Worm (Caenorhabditis elegans) whole organism, late embryonic: Measurements from ENCODE around the gene C14A6.8.

Experiments used
- C08G9.2 ChIP-seq: sonication (generic microtip); optimal IDR thresholded peaks from 2 replicates; lab custom pipeline; 2016; ENCODE audit warnings: mild to moderate bottlenecking, missing genetic modification characterization, moderate library complexity, missing compliant biosample characterization
- C38D4.7 ChIP-seq: fragments of 200-800 bp; sonication (Bioruptor generic); optimal IDR thresholded peaks from 2 replicates; lab custom pipeline; 2018; ENCODE audit warnings: mild to moderate bottlenecking, missing genetic modification characterization, moderate library complexity, missing compliant biosample characterization
- F13H6.1 ChIP-seq: sonication (generic microtip); optimal IDR thresholded peaks from 2 replicates; lab custom pipeline; 2016; ENCODE audit warnings: missing genetic modification characterization, missing compliant biosample characterization
- Y22D7AL.16 ChIP-seq: sonication (generic microtip); optimal IDR thresholded peaks from 2 replicates; lab custom pipeline; 2016; ENCODE audit warnings: missing genetic modification characterization, missing compliant biosample characterization
- ceh-14 ChIP-seq: sonication (generic microtip); optimal IDR thresholded peaks from 2 replicates; lab custom pipeline; 2016; ENCODE audit warnings: missing genotype, missing genetic modification characterization, missing compliant biosample characterization
- ceh-18 ChIP-seq: sonication (generic microtip); optimal IDR thresholded peaks from 2 replicates; lab custom pipeline; 2016; ENCODE audit warnings: missing genetic modification characterization, missing compliant biosample characterization
- ceh-19 ChIP-seq: fragments of 200-800 bp; sonication (Bioruptor generic); optimal IDR thresholded peaks from 2 replicates; lab custom pipeline; 2018; ENCODE audit warnings: mild to moderate bottlenecking, missing genetic modification characterization, missing compliant biosample characterization
- ceh-2 ChIP-seq: sonication (generic microtip); optimal IDR thresholded peaks from 2 replicates; lab custom pipeline; 2016; ENCODE audit warnings: missing genotype, missing genetic modification characterization, missing compliant biosample characterization
- ceh-22 ChIP-seq: sonication (generic microtip); optimal IDR thresholded peaks from 2 replicates; lab custom pipeline; 2017; ENCODE audit warnings: missing biosample characterization, missing genetic modification characterization
- ceh-24 ChIP-seq: sonication (generic microtip); optimal IDR thresholded peaks from 2 replicates; lab custom pipeline; 2016; ENCODE audit warnings: mild to moderate bottlenecking, missing genetic modification characterization, missing compliant biosample characterization
- ceh-30 ChIP-seq: fragments of 150-350 bp; optimal IDR thresholded peaks from 2 replicates; lab custom pipeline; 2014; ENCODE audit warnings: missing biosample characterization, missing genetic modification characterization
- ceh-34 ChIP-seq: sonication (generic microtip); optimal IDR thresholded peaks from 2 replicates; lab custom pipeline; 2016; ENCODE audit warnings: mild to moderate bottlenecking, missing genetic modification characterization, missing compliant biosample characterization
- ceh-45 ChIP-seq: fragments of 200-800 bp; sonication (Bioruptor generic); IDR thresholded peaks from 2 replicates; pipeline ENCODE4 v1.3.6; 2022; ENCODE audit warnings: missing genetic modification reagents, missing genetic modification characterization, missing compliant biosample characterization
- ceh-6 ChIP-seq: fragments of 200-800 bp; sonication (Bioruptor generic); optimal IDR thresholded peaks from 2 replicates; lab custom pipeline; 2018; ENCODE audit warnings: mild to moderate bottlenecking, missing genetic modification characterization, missing compliant biosample characterization
- ceh-9 ChIP-seq: sonication (generic microtip); optimal IDR thresholded peaks from 2 replicates; lab custom pipeline; 2016; ENCODE audit warnings: mild to moderate bottlenecking, missing genetic modification characterization, inconsistent platforms, missing compliant biosample characterization
- che-1 ChIP-seq: sonication (generic microtip); optimal IDR thresholded peaks from 2 replicates; lab custom pipeline; 2016; ENCODE audit warnings: mild to moderate bottlenecking, missing genetic modification characterization, missing compliant biosample characterization
- dve-1 ChIP-seq: sonication (generic microtip); optimal IDR thresholded peaks from 2 replicates; lab custom pipeline; 2017; ENCODE audit warnings: antibody characterized with exemption, mild to moderate bottlenecking, missing genetic modification characterization, missing compliant biosample characterization
- elt-4 ChIP-seq: sonication (generic microtip); optimal IDR thresholded peaks from 2 replicates; lab custom pipeline; 2016; ENCODE audit warnings: missing genetic modification characterization, missing compliant biosample characterization
- ets-4 ChIP-seq: sonication (generic microtip); optimal IDR thresholded peaks from 2 replicates; lab custom pipeline; 2016; ENCODE audit warnings: missing genetic modification characterization, missing compliant biosample characterization
- fkh-10 ChIP-seq: fragments of 150-350 bp; optimal IDR thresholded peaks from 2 replicates; lab custom pipeline; 2014; ENCODE audit warnings: missing biosample characterization, missing genetic modification reagents, missing genetic modification characterization
- fkh-6 ChIP-seq: sonication (generic microtip); optimal IDR thresholded peaks from 2 replicates; lab custom pipeline; 2016; ENCODE audit warnings: missing genetic modification characterization, missing compliant biosample characterization
- gmeb-2 ChIP-seq: sonication (generic microtip); optimal IDR thresholded peaks from 2 replicates; lab custom pipeline; 2016; ENCODE audit warnings: missing genetic modification characterization, inconsistent platforms, missing compliant biosample characterization
- hlh-8 ChIP-seq: sonication (generic microtip); optimal IDR thresholded peaks from 2 replicates; lab custom pipeline; 2016; ENCODE audit warnings: missing genotype, missing genetic modification characterization, missing compliant biosample characterization
- madf-2 ChIP-seq: sonication (generic microtip); optimal IDR thresholded peaks from 2 replicates; lab custom pipeline; 2017; ENCODE audit warnings: missing genetic modification characterization, missing compliant biosample characterization
- nhr-232 ChIP-seq: sonication (generic microtip); optimal IDR thresholded peaks from 2 replicates; lab custom pipeline; 2016; ENCODE audit warnings: missing genetic modification characterization, missing compliant biosample characterization
- npax-4 ChIP-seq: sonication (generic microtip); optimal IDR thresholded peaks from 2 replicates; lab custom pipeline; 2016; ENCODE audit warnings: missing genetic modification characterization, missing compliant biosample characterization
- odd-2 ChIP-seq: sonication (generic microtip); optimal IDR thresholded peaks from 2 replicates; lab custom pipeline; 2017; ENCODE audit warnings: antibody characterized with exemption, mild to moderate bottlenecking, missing genetic modification characterization, missing compliant biosample characterization
- pag-3 ChIP-seq: sonication (generic microtip); optimal IDR thresholded peaks from 2 replicates; lab custom pipeline; 2016; ENCODE audit warnings: missing compliant biosample characterization, missing genetic modification characterization, borderline replicate concordance
- pha-4 ChIP-seq: fragments of 150-350 bp; optimal IDR thresholded peaks from 2 replicates; lab custom pipeline; 2018; ENCODE audit warnings: missing biosample characterization, missing genetic modification reagents, missing genetic modification characterization
- pqm-1 ChIP-seq: sonication (generic microtip); optimal IDR thresholded peaks from 2 replicates; lab custom pipeline; 2016; ENCODE audit warnings: missing genetic modification characterization, missing compliant biosample characterization
- pros-1 ChIP-seq: fragments of 150-350 bp; optimal IDR thresholded peaks from 2 replicates; lab custom pipeline; 2014; ENCODE audit warnings: missing biosample characterization, missing genetic modification reagents, missing genetic modification characterization
- sdc-2 ChIP-seq: sonication (generic microtip); optimal IDR thresholded peaks from 2 replicates; lab custom pipeline; 2016; ENCODE audit warnings: missing genotype, missing genetic modification characterization, missing compliant biosample characterization
- sox-4 ChIP-seq: sonication (generic microtip); optimal IDR thresholded peaks from 2 replicates; lab custom pipeline; 2017; ENCODE audit warnings: mild to moderate bottlenecking, missing genetic modification characterization, inconsistent platforms, missing compliant biosample characterization
- syd-9 ChIP-seq: sonication (generic microtip); optimal IDR thresholded peaks from 2 replicates; lab custom pipeline; 2016; ENCODE audit warnings: mild to moderate bottlenecking, missing genetic modification characterization, moderate library complexity, missing compliant biosample characterization
- tbx-7 ChIP-seq: sonication (generic microtip); optimal IDR thresholded peaks from 2 replicates; lab custom pipeline; 2016; ENCODE audit warnings: missing genotype, missing genetic modification characterization, missing compliant biosample characterization
- ttx-3 ChIP-seq: sonication (generic microtip); optimal IDR thresholded peaks from 2 replicates; lab custom pipeline; 2016; ENCODE audit warnings: missing genetic modification reagents, missing genetic modification characterization, missing compliant biosample characterization
- unc-3 ChIP-seq, 2 experiments: fragments of 200-800 bp in 1 of 2; sonication (Bioruptor generic) in 1 of 2; sonication (generic microtip) in 1 of 2; conservative IDR thresholded peaks in 1 of 2; optimal IDR thresholded peaks in 1 of 2; 2 replicates each; pipeline versions ENCODE4 v1.3.6 to Lab custom; 2016 to 2022; ENCODE audit warnings: missing compliant biosample characterization in 2 of 2, missing genetic modification characterization in 2 of 2, missing genetic modification reagents in 1 of 2
- unc-42 ChIP-seq: sonication (generic microtip); optimal IDR thresholded peaks from 2 replicates; lab custom pipeline; 2016; ENCODE audit warnings: missing genotype, missing genetic modification characterization, missing compliant biosample characterization
- unc-55 ChIP-seq: sonication (generic microtip); optimal IDR thresholded peaks from 2 replicates; lab custom pipeline; 2017; ENCODE audit warnings: missing biosample characterization, missing genetic modification reagents, missing genetic modification characterization
- ztf-16 ChIP-seq: sonication (generic microtip); optimal IDR thresholded peaks from 2 replicates; lab custom pipeline; 2017; ENCODE audit warnings: missing genetic modification characterization, missing compliant biosample characterization

C14A6.8 gene

DNA sequence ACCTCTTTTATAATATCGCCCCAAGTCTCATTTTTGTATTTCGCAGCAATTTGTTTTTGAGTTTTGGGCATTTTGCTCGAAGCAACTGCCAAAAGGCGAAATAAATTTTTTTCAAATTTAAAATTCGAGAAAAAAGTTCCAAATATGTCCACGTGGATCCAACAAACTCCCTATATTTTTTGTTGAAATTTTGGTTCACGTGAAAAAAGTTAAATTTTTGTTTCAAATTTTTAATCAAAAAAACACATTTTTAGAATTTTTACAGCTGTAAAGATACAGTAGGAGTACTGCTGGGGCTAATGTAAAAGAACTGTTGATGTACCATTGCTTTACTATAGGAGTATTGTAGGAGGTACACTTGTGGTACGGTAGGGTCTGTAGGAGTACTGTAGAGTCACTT, 4.3 kb downstream of the C14A6.8 start, which contains the start of gene C14A6.6:
Gene C14A6.6, minus strand, starts transcription at position 101 of the 400 bp plus-strand sequence.
- TF ChIP-seq pag-3 (tag; lab: Kevin White, UChicago) (no peak), elt-4 (tag; lab: Kevin White, UChicago) (no peak), unc-55 (GFP tag; lab: Kevin White, UChicago) (no peak), gmeb-2 (tag; lab: Kevin White, UChicago) (no peak), ceh-9 (tag; lab: Kevin White, UChicago) (no peak), ceh-22 (tag; lab: Kevin White, UChicago) (no peak), ttx-3 (tag; lab: Kevin White, UChicago) (no peak), nhr-232 (tag; lab: Kevin White, UChicago) (no peak), ceh-19 (GFP tag; lab: Kevin White, UChicago) (no peak), ceh-30 (no peak), sox-4 (no peak), fkh-6 (tag; lab: Kevin White, UChicago) (no peak), C08G9.2 (tag; lab: Kevin White, UChicago) (no peak), ceh-2 (tag; lab: Kevin White, UChicago) (no peak), odd-2 (tag; lab: Kevin White, UChicago) (no peak), ceh-34 (tag; lab: Kevin White, UChicago) (no peak), npax-4 (tag; lab: Kevin White, UChicago) (no peak), ceh-14 (tag; lab: Kevin White, UChicago) (no peak)

DNA sequence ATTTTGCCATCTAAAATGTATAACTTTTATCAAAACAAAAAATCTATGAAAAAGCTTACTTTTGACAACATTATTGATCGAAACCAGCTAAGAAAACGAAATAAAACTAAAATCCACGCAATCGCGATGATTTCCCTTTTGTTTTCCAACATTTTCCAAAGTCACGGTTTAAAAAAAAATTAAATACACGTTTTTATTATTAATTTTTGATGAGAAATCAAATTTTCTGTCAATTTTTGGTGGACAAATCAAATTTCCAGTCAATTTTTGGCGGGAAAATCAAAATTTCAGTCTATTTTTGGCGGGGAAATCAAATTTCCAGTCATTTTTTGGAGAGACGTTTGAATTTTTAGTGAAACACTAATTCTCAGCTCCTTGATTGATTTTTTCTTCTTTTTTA, 6.7 kb downstream of the C14A6.8 start, which contains the start of gene C14A6.5:
Gene C14A6.5, minus strand, starts transcription at position 101 of the 400 bp plus-strand sequence.
- TF ChIP-seq npax-4 (tag; lab: Kevin White, UChicago) (no peak), F13H6.1 (tag; lab: Kevin White, UChicago) (no peak), fkh-10 (GFP tag; lab: Kevin White, UChicago) (no peak), ceh-6 (GFP tag; lab: Kevin White, UChicago) (no peak), pros-1 (no peak), C08G9.2 (tag; lab: Kevin White, UChicago) (no peak), sdc-2 (tag; lab: Kevin White, UChicago) (no peak), syd-9 (tag; lab: Kevin White, UChicago) (no peak), tbx-7 (tag; lab: Kevin White, UChicago) (no peak), ceh-45 (GFP tag; lab: Robert Waterston, UW) (no peak), ztf-16 (tag; lab: Kevin White, UChicago) (no peak), ets-4 (tag; lab: Kevin White, UChicago) (no peak), pha-4 (no peak), ceh-18 (no peak), ceh-9 (tag; lab: Kevin White, UChicago) (no peak), ceh-2 (tag; lab: Kevin White, UChicago) (no peak), elt-4 (tag; lab: Kevin White, UChicago) (no peak), che-1 (tag; lab: Kevin White, UChicago) (no peak), pqm-1 (tag; lab: Kevin White, UChicago) (no peak), hlh-8 (tag; lab: Kevin White, UChicago) (no peak)

DNA sequence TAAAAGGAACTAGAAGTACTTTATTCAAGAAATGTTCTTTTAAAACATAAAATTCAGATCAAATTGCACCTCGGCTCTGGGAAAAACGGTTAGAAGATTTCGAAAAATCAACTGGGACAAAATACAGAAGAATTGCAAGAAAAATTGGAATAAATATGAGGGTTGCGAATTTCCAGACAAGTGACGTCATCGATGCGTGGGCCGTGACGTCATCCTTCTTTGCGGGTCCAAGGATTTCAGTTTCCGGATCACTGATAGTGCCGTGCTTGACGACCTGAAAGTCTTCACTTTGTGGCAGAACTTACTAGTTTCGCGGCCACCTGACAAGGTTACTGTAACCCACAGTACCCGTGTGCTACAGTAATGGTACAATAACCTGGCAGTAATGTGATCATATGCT, 8.0 kb downstream of the C14A6.8 start:
- TF ChIP-seq ttx-3 (tag; lab: Kevin White, UChicago) (no peak), ceh-24 (tag; lab: Kevin White, UChicago) (no peak), Y22D7AL.16 (no peak), C38D4.7 (GFP tag; lab: Kevin White, UChicago) (no peak), odd-2 (tag; lab: Kevin White, UChicago) (no peak), ets-4 (tag; lab: Kevin White, UChicago) (no peak)

DNA sequence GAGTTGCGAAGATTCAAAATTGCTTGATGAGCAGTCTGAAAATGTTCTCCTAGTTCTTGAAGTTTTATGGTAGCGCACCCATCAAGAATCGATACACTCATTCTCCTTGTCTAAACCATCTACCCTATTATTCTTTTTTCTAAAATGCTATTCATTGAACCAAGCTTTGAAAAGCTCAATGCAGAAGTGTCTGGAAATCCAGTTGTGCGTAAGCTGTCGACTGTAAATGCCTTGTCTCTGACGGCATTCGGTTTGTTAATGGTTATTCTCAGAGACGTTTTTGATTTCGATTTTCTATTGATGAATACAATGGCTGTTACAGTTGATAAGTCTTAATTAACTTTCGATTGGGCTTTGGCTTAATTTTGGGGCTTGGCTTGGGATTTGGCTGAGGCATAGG, 8.9 kb downstream of the C14A6.8 start, which contains the start of gene C14A6.12:
Gene C14A6.12, minus strand, starts transcription at position 101 of the 400 bp plus-strand sequence.
- TF ChIP-seq C38D4.7 (GFP tag; lab: Kevin White, UChicago) = no peak
- TF ChIP-seq ceh-22 (tag; lab: Kevin White, UChicago) = no peak
- TF ChIP-seq odd-2 (tag; lab: Kevin White, UChicago) = no peak
- no peak for TF ChIP-seq madf-2
- TF ChIP-seq dve-1 (tag; lab: Kevin White, UChicago) = no peak
- TF ChIP-seq unc-3 (GFP tag; conservative IDR thresholded peaks at IDR 0.05; lab: Robert Waterston, UW) = no peak
- TF ChIP-seq unc-3 (tag; optimal IDR thresholded peaks at IDR 0.05; lab: Kevin White, UChicago) = no peak
- no peak for TF ChIP-seq unc-42 (tag; lab: Kevin White, UChicago)
